Fruit fly (Drosophila melanogaster): ENCODE data around the gene Ubi-p5E.

DNA sequence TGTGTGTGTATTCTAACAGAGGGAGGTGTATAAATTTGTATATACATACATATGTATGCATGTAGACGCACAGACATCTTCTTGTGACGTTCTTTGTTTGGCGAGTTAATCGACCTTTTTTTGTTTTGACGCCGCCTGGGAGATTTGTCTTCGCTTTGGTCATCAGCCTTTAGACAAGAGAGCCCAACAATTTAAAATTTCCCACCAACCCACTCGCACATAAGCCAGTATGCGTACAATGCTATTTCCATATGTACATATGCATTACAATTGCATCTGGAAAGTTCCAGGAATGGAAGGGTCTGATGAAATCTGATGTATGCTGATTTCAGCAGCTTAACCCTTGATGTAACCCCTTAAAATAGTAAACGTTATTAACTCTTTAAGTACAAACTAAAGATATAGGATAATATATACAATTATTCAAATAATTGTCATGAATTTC, at the start of gene Ubi-p5E:
- no peak for TF ChIP-seq pan (optimal IDR thresholded peaks at IDR 0.05)
- TF ChIP-seq CG8478 (optimal IDR thresholded peaks at IDR 0.05): no peak
- no peak for TF ChIP-seq psq (optimal IDR thresholded peaks at IDR 0.05)
- no peak for TF ChIP-seq Dll (optimal IDR thresholded peaks at IDR 0.05)
- no peak for TF ChIP-seq usp (GFP tag; optimal IDR thresholded peaks at IDR 0.05)
